Fruit fly (Drosophila melanogaster): ENCODE data around the gene mei-217.

DNA sequence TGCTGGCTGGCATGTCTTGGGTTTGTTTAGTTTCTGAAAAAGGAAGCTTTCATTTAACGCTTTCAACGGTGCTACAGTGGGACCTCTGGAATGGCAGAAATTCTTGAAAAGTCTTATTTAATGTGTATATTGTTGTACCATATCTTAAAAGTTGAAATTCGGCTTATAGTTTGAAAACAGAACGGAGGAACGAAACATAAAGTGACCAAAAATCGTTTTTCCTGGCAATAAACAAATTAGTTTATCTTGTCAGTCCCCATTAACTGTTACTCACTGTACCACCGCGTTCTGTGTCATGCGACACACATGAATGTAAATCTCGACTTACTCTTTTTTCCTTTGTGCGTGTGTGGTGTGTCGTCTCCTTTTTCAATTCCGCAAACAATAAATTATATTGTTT is 29.3 kb upstream of the mei-217 start:
- TF ChIP-seq CTCF (optimal IDR thresholded peaks at IDR 0.05): no peak
- no peak for TF ChIP-seq CG8478 (optimal IDR thresholded peaks at IDR 0.05)

Measured in S2 (cell line).